Worm (Caenorhabditis elegans): ENCODE data around the gene T10D4.14.

Gene T10D4.14

ce11 chrII:3129007-3129406 lies 22.5 kb downstream of the T10D4.14 start, which contains the start of gene chil-24 (continued):
- TF ChIP-seq C16A3.4 (tag; optimal IDR thresholded peaks at IDR 0.05) (no peak), grh-1 (GFP tag; IDR thresholded peaks at IDR 0.05) (no peak), elt-2 (tag; optimal IDR thresholded peaks at IDR 0.05) (no peak), lsy-2 (tag; optimal IDR thresholded peaks at IDR 0.05) (peak in 1 of 2 experiments; percentile 36), fkh-10 (GFP tag; optimal IDR thresholded peaks at IDR 0.05) (no peak), mab-9 (GFP tag; IDR thresholded peaks at IDR 0.05) (no peak), aha-1 (tag; optimal IDR thresholded peaks at IDR 0.05) (no peak), zag-1 (tag; optimal IDR thresholded peaks at IDR 0.05) (no peak), xbp-1 (tag; optimal IDR thresholded peaks at IDR 0.05) (no peak), ztf-4 (tag; optimal IDR thresholded peaks at IDR 0.05) (no peak), irx-1 (tag; optimal IDR thresholded peaks at IDR 0.05) (no peak), pax-3 (tag; optimal IDR thresholded peaks at IDR 0.05) (no peak), zip-4 (GFP tag; optimal IDR thresholded peaks at IDR 0.05) (no peak), nhr-71 (tag; optimal IDR thresholded peaks at IDR 0.05) (no peak), snpc-4 (tag; optimal IDR thresholded peaks at IDR 0.05) (peak; percentile 16), efl-3 (GFP tag; optimal IDR thresholded peaks at IDR 0.05) (no peak), C04F5.9 (tag; optimal IDR thresholded peaks at IDR 0.05) (no peak), aly-2 (tag; optimal IDR thresholded peaks at IDR 0.05) (no peak), dpl-1 (GFP tag; optimal IDR thresholded peaks at IDR 0.05) (peak in 2 of 3 experiments; percentile 9 to 11), nhr-77 (tag; optimal IDR thresholded peaks at IDR 0.05) (no peak), sptf-1 (tag; optimal IDR thresholded peaks at IDR 0.05) (no peak), unc-30 (tag; optimal IDR thresholded peaks at IDR 0.05) (no peak), F16B12.6 (tag; optimal IDR thresholded peaks at IDR 0.05) (peak; percentile 13), lin-35 (GFP tag; optimal IDR thresholded peaks at IDR 0.05) (peak in 1 of 2 experiments; percentile 59), egl-27 (tag; optimal IDR thresholded peaks at IDR 0.05) (no peak), ceh-8 (GFP tag; optimal IDR thresholded peaks at IDR 0.05) (no peak), pqm-1 (tag; optimal IDR thresholded peaks at IDR 0.05) (no peak), pag-3 (tag; optimal IDR thresholded peaks at IDR 0.05; ENCODE audit: borderline replicate concordance, insufficient read depth) (no peak), hpl-2 (GFP tag; optimal IDR thresholded peaks at IDR 0.05) (peak; percentile 12), swsn-7 (tag; optimal IDR thresholded peaks at IDR 0.05) (peak; percentile 5), nhr-11 (tag; optimal IDR thresholded peaks at IDR 0.05) (no peak), elt-3 (tag; optimal IDR thresholded peaks at IDR 0.05) (no peak), isw-1 (GFP tag; IDR thresholded peaks at IDR 0.05) (no peak), sox-4 (tag; optimal IDR thresholded peaks at IDR 0.05) (no peak), ets-5 (GFP tag; IDR thresholded peaks at IDR 0.05) (no peak), ceh-88 (GFP tag; IDR thresholded peaks at IDR 0.05) (no peak), egl-13 (tag; optimal IDR thresholded peaks at IDR 0.05) (no peak), nhr-76 (tag; optimal IDR thresholded peaks at IDR 0.05) (no peak), sup-37 (GFP tag; optimal IDR thresholded peaks at IDR 0.05) (no peak), nhr-20 (tag; optimal IDR thresholded peaks at IDR 0.05) (peak; percentile 53), blmp-1 (tag; optimal IDR thresholded peaks at IDR 0.05) (peak; percentile 21), nhr-47 (tag; optimal IDR thresholded peaks at IDR 0.05) (no peak), dsc-1 (tag; optimal IDR thresholded peaks at IDR 0.05) (no peak), skn-1 (tag; optimal IDR thresholded peaks at IDR 0.05) (peak; percentile 45), hlh-4 (tag; optimal IDR thresholded peaks at IDR 0.05) (no peak), fos-1 (tag; optimal IDR thresholded peaks at IDR 0.05) (no peak), ceh-63 (GFP tag; optimal IDR thresholded peaks at IDR 0.05) (no peak), fkh-8 (tag; optimal IDR thresholded peaks at IDR 0.05) (no peak), unc-98 (GFP tag; IDR thresholded peaks at IDR 0.05) (no peak), alr-1 (tag; optimal IDR thresholded peaks at IDR 0.05; ENCODE audit: borderline replicate concordance) (no peak)
